Worm (Caenorhabditis elegans) whole organism, L4 larva: ENCODE data around the gene swp-1.

Experiments
- D1046.2 ChIP-seq: fragments of 200-800 bp; sonication (Bioruptor generic); IDR thresholded peaks from 2 replicates; pipeline ENCODE4 v1.3.6; 2022; ENCODE audit warnings: missing genetic modification characterization, missing compliant biosample characterization
- F10B5.3 ChIP-seq: sonication (generic microtip); optimal IDR thresholded peaks from 2 replicates; lab custom pipeline; 2016; ENCODE audit warnings: mild to moderate bottlenecking, missing genetic modification characterization, missing compliant biosample characterization
- F37D6.2 ChIP-seq: sonication (generic microtip); optimal IDR thresholded peaks from 2 replicates; lab custom pipeline; 2016; ENCODE audit warnings: mild to moderate bottlenecking, missing genetic modification characterization, missing compliant biosample characterization
- F44E2.7 ChIP-seq: fragments of 200-800 bp; sonication (Bioruptor generic); IDR thresholded peaks from 2 replicates; pipeline ENCODE4 v2.1.2; 2022; ENCODE audit warnings: missing genetic modification characterization, missing compliant biosample characterization
- F49E8.2 ChIP-seq: sonication (generic microtip); optimal IDR thresholded peaks from 2 replicates; lab custom pipeline; 2016; ENCODE audit warnings: missing compliant biosample characterization, mild to moderate bottlenecking, missing genetic modification characterization, borderline replicate concordance
- Y105C5A.15 ChIP-seq: fragments of 200-800 bp; sonication (Bioruptor generic); IDR thresholded peaks from 2 replicates; pipeline ENCODE4 v1.3.6; 2022; ENCODE audit warnings: missing genetic modification characterization, missing compliant biosample characterization
- Y48G9A.11 ChIP-seq: fragments of 200-800 bp; sonication (Bioruptor generic); IDR thresholded peaks from 2 replicates; pipeline ENCODE4 v1.3.6; 2022; ENCODE audit warnings: missing genetic modification reagents, missing genetic modification characterization, missing compliant biosample characterization
- Y75B8A.6 ChIP-seq: fragments of 200-800 bp; sonication (Bioruptor generic); IDR thresholded peaks from 2 replicates; pipeline ENCODE4 v1.3.6; 2022; ENCODE audit warnings: missing genetic modification reagents, missing genetic modification characterization, missing compliant biosample characterization
- ZK337.2 ChIP-seq: fragments of 200-800 bp; sonication (Bioruptor generic); IDR thresholded peaks from 2 replicates; pipeline ENCODE4 v1.3.6; 2022; ENCODE audit warnings: missing genetic modification reagents, missing genetic modification characterization, missing compliant biosample characterization
- aha-1 ChIP-seq: fragments of 150-350 bp; peaks from one replicate; lab custom pipeline; 2014; ENCODE audit warnings: missing biosample characterization, missing genetic modification characterization
- ama-1 ChIP-seq: fragments of 150-350 bp; optimal IDR thresholded peaks from 2 replicates; lab custom pipeline; 2014; ENCODE audit warnings: inconsistent platforms, mixed read lengths
- attf-4 ChIP-seq: sonication (generic microtip); optimal IDR thresholded peaks from 3 replicates; lab custom pipeline; 2017; ENCODE audit warnings: missing biosample characterization, missing genetic modification characterization
- ceh-62 ChIP-seq: sonication (generic microtip); optimal IDR thresholded peaks from 2 replicates; lab custom pipeline; 2017; ENCODE audit warnings: missing biosample characterization, missing genetic modification characterization
- ceh-82 ChIP-seq: sonication (generic microtip); optimal IDR thresholded peaks from 2 replicates; lab custom pipeline; 2017; ENCODE audit warnings: missing biosample characterization, missing genetic modification characterization
- ces-1 ChIP-seq: fragments of 150-350 bp; sonication (generic microtip); optimal IDR thresholded peaks from 4 replicates; lab custom pipeline; 2014; ENCODE audit warnings: missing biosample characterization, missing genetic modification reagents, missing genetic modification characterization
- ctbp-1 ChIP-seq: fragments of 200-800 bp; sonication (Bioruptor generic); IDR thresholded peaks from 2 replicates; pipeline ENCODE4 v1.3.6; 2022; ENCODE audit warnings: missing genetic modification reagents, missing genetic modification characterization, missing compliant biosample characterization
- daf-12 ChIP-seq: fragments of 150-350 bp; optimal IDR thresholded peaks from 2 replicates; lab custom pipeline; 2014; ENCODE audit warnings: missing biosample characterization, missing genetic modification reagents, missing genetic modification characterization
- daf-16 ChIP-seq, 3 experiments: sonication (generic microtip); optimal IDR thresholded peaks; 2 replicates each; lab custom pipeline; 2016 to 2017; ENCODE audit warnings: missing genetic modification characterization in 3 of 3, missing genetic modification reagents in 3 of 3, mild to moderate bottlenecking in 2 of 3, missing compliant biosample characterization in 2 of 3, missing biosample characterization in 1 of 3, moderate library complexity in 1 of 3
- daf-19 ChIP-seq: fragments of 200-800 bp; sonication (Bioruptor generic); conservative IDR thresholded peaks from 2 replicates; pipeline ENCODE4 v1.3.6; 2022; ENCODE audit warnings: missing genetic modification characterization, missing compliant biosample characterization
- dmd-9 ChIP-seq: fragments of 200-800 bp; sonication (Bioruptor generic); IDR thresholded peaks from 2 replicates; pipeline ENCODE4 v1.3.6; 2022; ENCODE audit warnings: missing genetic modification reagents, missing genetic modification characterization, missing compliant biosample characterization
- egl-43 ChIP-seq: fragments of 200-800 bp; sonication (Bioruptor generic); IDR thresholded peaks from 2 replicates; pipeline ENCODE4 v1.3.6; 2022; ENCODE audit warnings: missing genetic modification reagents, missing genetic modification characterization, missing compliant biosample characterization
- gei-8 ChIP-seq: fragments of 200-800 bp; sonication (Bioruptor generic); optimal IDR thresholded peaks from 2 replicates; lab custom pipeline; 2018; ENCODE audit warnings: mild to moderate bottlenecking, missing genetic modification characterization, missing compliant biosample characterization
- hif-1 ChIP-seq, 2 experiments: sonication (generic microtip); optimal IDR thresholded peaks; 2 replicates each; lab custom pipeline; 2016 to 2017; ENCODE audit warnings: missing compliant biosample characterization in 2 of 2, missing genetic modification characterization in 2 of 2, missing genetic modification reagents in 2 of 2, missing genotype in 2 of 2, mild to moderate bottlenecking in 1 of 2
- hlh-11 ChIP-seq: fragments of 200-800 bp; sonication (Bioruptor generic); optimal IDR thresholded peaks from 2 replicates; lab custom pipeline; 2018; ENCODE audit warnings: mild to moderate bottlenecking, missing genetic modification characterization, missing compliant biosample characterization
- jun-1 ChIP-seq: fragments of 150-350 bp; optimal IDR thresholded peaks from 2 replicates; lab custom pipeline; 2014; ENCODE audit warnings: missing biosample characterization, missing genetic modification reagents, missing genetic modification characterization
- lim-7 ChIP-seq: fragments of 200-800 bp; sonication (Bioruptor generic); IDR thresholded peaks from 2 replicates; pipeline ENCODE4 v1.3.6; 2022; ENCODE audit warnings: missing genetic modification characterization, missing compliant biosample characterization
- lin-38 ChIP-seq: fragments of 200-800 bp; sonication (Bioruptor generic); IDR thresholded peaks from 2 replicates; pipeline ENCODE4 v1.3.6; 2022; ENCODE audit warnings: missing genetic modification reagents, missing genetic modification characterization, missing compliant biosample characterization
- lsy-2 ChIP-seq, 2 experiments: fragments of 150-350 bp in 1 of 2; sonication (generic microtip) in 1 of 2; optimal IDR thresholded peaks; 2 replicates each; lab custom pipeline; 2014 to 2017; ENCODE audit warnings: missing biosample characterization in 2 of 2, missing genetic modification characterization in 2 of 2
- madf-9 ChIP-seq: fragments of 200-800 bp; sonication (Bioruptor generic); conservative IDR thresholded peaks from 2 replicates; pipeline ENCODE4 v1.3.6; 2022; ENCODE audit warnings: missing genetic modification reagents, missing genetic modification characterization, missing compliant biosample characterization
- nhr-11 ChIP-seq: fragments of 150-350 bp; optimal IDR thresholded peaks from 2 replicates; lab custom pipeline; 2014; ENCODE audit warnings: missing biosample characterization, missing genetic modification characterization
- nhr-76 ChIP-seq: fragments of 150-350 bp; optimal IDR thresholded peaks from 2 replicates; lab custom pipeline; 2014; ENCODE audit warnings: missing biosample characterization, missing genetic modification characterization
- nhr-77 ChIP-seq: fragments of 150-350 bp; optimal IDR thresholded peaks from 2 replicates; lab custom pipeline; 2014; ENCODE audit warnings: missing biosample characterization, missing genetic modification characterization
- pha-4 ChIP-seq, 2 experiments: fragments of 150-350 bp in 1 of 2; fragments of 200-800 bp in 1 of 2; sonication (Bioruptor generic) in 1 of 2; IDR thresholded peaks in 1 of 2; optimal IDR thresholded peaks in 1 of 2; 2 replicates each; pipeline versions ENCODE4 v1.3.6 to Lab custom; 2014 to 2022; ENCODE audit warnings: missing genetic modification characterization in 2 of 2, missing genetic modification reagents in 2 of 2, missing biosample characterization in 1 of 2, missing compliant biosample characterization in 1 of 2
- php-3 ChIP-seq: fragments of 200-800 bp; sonication (Bioruptor generic); IDR thresholded peaks from 2 replicates; pipeline ENCODE4 v1.3.6; 2022; ENCODE audit warnings: missing genetic modification reagents, missing genetic modification characterization, missing compliant biosample characterization
- pqm-1 ChIP-seq: sonication (generic microtip); optimal IDR thresholded peaks from 2 replicates; lab custom pipeline; 2017; ENCODE audit warnings: missing biosample characterization, missing genetic modification characterization
- rbr-2 ChIP-seq: sonication (generic microtip); optimal IDR thresholded peaks from 2 replicates; lab custom pipeline; 2016; ENCODE audit warnings: missing genotype, missing genetic modification characterization, missing compliant biosample characterization
- set-16 ChIP-seq: fragments of 200-800 bp; sonication (Bioruptor generic); IDR thresholded peaks from 2 replicates; pipeline ENCODE4 v1.3.6; 2022; ENCODE audit warnings: missing genetic modification reagents, missing genetic modification characterization, missing compliant biosample characterization
- skn-1 ChIP-seq: fragments of 150-350 bp; optimal IDR thresholded peaks from 2 replicates; lab custom pipeline; 2014; ENCODE audit warnings: missing biosample characterization, missing genetic modification characterization
- snpc-1.2 ChIP-seq: fragments of 200-800 bp; sonication (Bioruptor generic); IDR thresholded peaks from 2 replicates; pipeline ENCODE4 v1.3.6; 2022; ENCODE audit warnings: missing genetic modification reagents, missing genetic modification characterization, missing compliant biosample characterization
- spr-3 ChIP-seq: fragments of 200-800 bp; sonication (Bioruptor generic); optimal IDR thresholded peaks from 2 replicates; lab custom pipeline; 2018; ENCODE audit warnings: mild to moderate bottlenecking, missing genetic modification characterization, missing compliant biosample characterization
- tag-97 ChIP-seq: fragments of 200-800 bp; sonication (Bioruptor generic); IDR thresholded peaks from 2 replicates; pipeline ENCODE4 v1.3.6; 2022; ENCODE audit warnings: missing genetic modification characterization, missing compliant biosample characterization
- unc-130 ChIP-seq: sonication (generic microtip); optimal IDR thresholded peaks from 2 replicates; lab custom pipeline; 2016; ENCODE audit warnings: missing genetic modification reagents, missing genetic modification characterization, missing compliant biosample characterization
- unc-62 ChIP-seq, 3 experiments: fragments of 150-350 bp in 1 of 3; sonication (generic microtip); optimal IDR thresholded peaks in 2 of 3; peaks in 1 of 3; 1 replicate in 1 of 3; 2 replicates in 2 of 3; lab custom pipeline; 2014 to 2017; ENCODE audit warnings: missing biosample characterization in 3 of 3, missing genetic modification characterization in 3 of 3, missing genetic modification reagents in 3 of 3, missing genotype in 1 of 3
- zfp-2 ChIP-seq: sonication (generic microtip); optimal IDR thresholded peaks from 2 replicates; lab custom pipeline; 2016; ENCODE audit warnings: mild to moderate bottlenecking, missing genetic modification characterization, missing compliant biosample characterization
- zfp-3 ChIP-seq: fragments of 200-800 bp; sonication (Bioruptor generic); conservative IDR thresholded peaks from 2 replicates; pipeline ENCODE4 v1.3.6; 2022; ENCODE audit warnings: missing genetic modification reagents, missing genetic modification characterization, missing compliant biosample characterization
- zip-11 ChIP-seq: fragments of 200-800 bp; sonication (Bioruptor generic); IDR thresholded peaks from 2 replicates; pipeline ENCODE4 v1.3.6; 2022; ENCODE audit warnings: missing genetic modification characterization, missing compliant biosample characterization

The swp-1 gene

ce11 chrIII:5717173-5717748 lies 11.9 kb upstream of the swp-1 start:
- TF ChIP-seq daf-19 (GFP tag; lab: Robert Waterston, UW), result peak; percentile 64; the same call in 1 of the 2 replicates
- TF ChIP-seq unc-62 (GFP tag; optimal IDR thresholded peaks at IDR 0.05 in 1 of 2; lab: Kevin White, UChicago), result peak in 1 of 2 experiments; percentile 85
- no peak for TF ChIP-seq unc-62 (tag; optimal IDR thresholded peaks at IDR 0.05; lab: Kevin White, UChicago)
- TF ChIP-seq ama-1, result peak; percentile 67
- 0 out of 2 replicates have a peak, but pooled peaks have one; percentile 35 for TF ChIP-seq Y105C5A.15 (GFP tag; lab: Robert Waterston, UW)
- TF ChIP-seq snpc-1.2 (GFP tag; lab: Robert Waterston, UW), result no peak

ce11 chrIII:5715467-5715866 lies 10.1 kb upstream of the swp-1 start:
- TF ChIP-seq unc-62 (GFP tag; optimal IDR thresholded peaks at IDR 0.05 in 1 of 2; lab: Kevin White, UChicago) (peak in 1 of 2 experiments; percentile 93), unc-62 (tag; optimal IDR thresholded peaks at IDR 0.05; lab: Kevin White, UChicago) (no peak), snpc-1.2 (GFP tag; lab: Robert Waterston, UW) (peak; percentile 57; the same call in 1 of the 2 replicates), hlh-11 (peak; percentile 80), daf-19 (GFP tag; lab: Robert Waterston, UW) (no peak), nhr-11 (tag; lab: Kevin White, UChicago) (peak; percentile 60), attf-4 (tag; lab: Kevin White, UChicago) (no peak), lsy-2 (tag; optimal IDR thresholded peaks at IDR 0.05; lab: Kevin White, UChicago) (peak; percentile 37 to 68), pqm-1 (tag; lab: Kevin White, UChicago) (peak; percentile 21), gei-8 (GFP tag; lab: Kevin White, UChicago) (no peak), ceh-82 (tag; lab: Kevin White, UChicago) (no peak), lim-7 (no peak), aha-1 (tag; lab: Kevin White, UChicago) (peak; percentile 98), set-16 (peak; percentile 70), madf-9 (GFP tag; lab: Robert Waterston, UW) (peak; percentile 58), daf-12 (tag; lab: Kevin White, UChicago) (no peak), Y48G9A.11 (GFP tag; lab: Robert Waterston, UW) (no peak), nhr-77 (tag; lab: Kevin White, UChicago) (peak; percentile 46), ama-1 (no peak), zfp-3 (GFP tag; lab: Robert Waterston, UW) (no peak), skn-1 (tag; lab: Kevin White, UChicago) (no peak), tag-97 (no peak), F49E8.2 (tag; lab: Kevin White, UChicago) (no peak), nhr-76 (no peak), F44E2.7 (GFP tag; lab: Robert Waterston, UW) (0 out of 2 replicates have a peak, but pooled peaks have one; percentile 30), spr-3 (GFP tag; lab: Kevin White, UChicago) (no peak), rbr-2 (tag; lab: Kevin White, UChicago) (peak; percentile 58), ces-1 (GFP tag; lab: Kevin White, UChicago) (no peak), F37D6.2 (tag; lab: Kevin White, UChicago) (no peak), ZK337.2 (GFP tag; lab: Robert Waterston, UW) (no peak), D1046.2 (GFP tag; lab: Robert Waterston, UW) (0 out of 2 replicates have a peak, but pooled peaks have one; percentile 12), lin-38 (GFP tag; lab: Robert Waterston, UW) (peak; percentile 49; the same call in 1 of the 2 replicates), Y75B8A.6 (no peak), ceh-62 (tag; lab: Kevin White, UChicago) (no peak), ctbp-1 (no peak; the same call in 1 of the 2 replicates), pha-4 (GFP tag; IDR thresholded peaks at IDR 0.05; lab: Robert Waterston, UW) (peak; percentile 17; the same call in 1 of the 2 replicates), pha-4 (tag; optimal IDR thresholded peaks at IDR 0.05; lab: Kevin White, UChicago) (no peak), zip-11 (GFP tag; lab: Robert Waterston, UW) (0 out of 2 replicates have a peak, but pooled peaks have one; percentile 11), hif-1 (tag; optimal IDR thresholded peaks at IDR 0.05; lab: Kevin White, UChicago) (peak in 1 of 2 experiments; percentile 72), F10B5.3 (tag; lab: Kevin White, UChicago) (no peak), jun-1 (tag; lab: Kevin White, UChicago) (peak; percentile 38), unc-130 (GFP tag; lab: Kevin White, UChicago) (no peak), zfp-2 (no peak), php-3 (GFP tag; lab: Robert Waterston, UW) (peak; percentile 9; the same call in 1 of the 2 replicates), dmd-9 (no peak), egl-43 (peak; percentile 86), daf-16 (GFP tag; optimal IDR thresholded peaks at IDR 0.05; lab: Kevin White, UChicago) (no peak), daf-16 (tag; optimal IDR thresholded peaks at IDR 0.05; lab: Kevin White, UChicago) (peak; percentile 6)
